Worm (Caenorhabditis elegans) whole organism, mixed stage, embryonic: Measurements from ENCODE around the gene F22H10.11.

ENCODE experiments used
- M03D4.4 ChIP-seq: sonication (generic microtip); optimal IDR thresholded peaks from 2 replicates; lab custom pipeline; 2017; ENCODE audit warnings: mild to moderate bottlenecking, missing genetic modification characterization, missing compliant biosample characterization
- bed-3 ChIP-seq: fragments of 200-800 bp; sonication (Bioruptor generic); optimal IDR thresholded peaks from 3 replicates; lab custom pipeline; 2018; ENCODE audit warnings: mild to moderate bottlenecking, missing genetic modification characterization, moderate library complexity, missing compliant biosample characterization
- blmp-1 ChIP-seq: fragments of 150-350 bp; optimal IDR thresholded peaks from 2 replicates; lab custom pipeline; 2014; ENCODE audit warnings: missing biosample characterization, missing genetic modification characterization
- ceh-39 ChIP-seq: fragments of 150-350 bp; optimal IDR thresholded peaks from 2 replicates; lab custom pipeline; 2014; ENCODE audit warnings: missing biosample characterization, missing genetic modification characterization
- ceh-43 ChIP-seq: fragments of 200-800 bp; sonication (Bioruptor generic); optimal IDR thresholded peaks from 2 replicates; lab custom pipeline; 2018; ENCODE audit warnings: mild to moderate bottlenecking, missing genetic modification characterization, moderate library complexity, missing compliant biosample characterization
- ceh-83 ChIP-seq: fragments of 200-800 bp; sonication (Bioruptor generic); optimal IDR thresholded peaks from 2 replicates; lab custom pipeline; 2018; ENCODE audit warnings: mild to moderate bottlenecking, missing genetic modification characterization, missing compliant biosample characterization
- ces-1 ChIP-seq: fragments of 150-350 bp; optimal IDR thresholded peaks from 2 replicates; lab custom pipeline; 2014; ENCODE audit warnings: missing biosample characterization, missing genetic modification reagents, missing genetic modification characterization
- cnd-1 ChIP-seq: fragments of 200-800 bp; sonication (Bioruptor generic); optimal IDR thresholded peaks from 2 replicates; lab custom pipeline; 2018; ENCODE audit warnings: mild to moderate bottlenecking, missing genetic modification characterization, missing compliant biosample characterization
- drap-1 ChIP-seq: fragments of 200-800 bp; sonication (Bioruptor generic); optimal IDR thresholded peaks from 3 replicates; lab custom pipeline; 2018; ENCODE audit warnings: mild to moderate bottlenecking, missing genetic modification characterization, missing compliant biosample characterization
- elt-1 ChIP-seq: sonication (generic microtip); optimal IDR thresholded peaks from 2 replicates; lab custom pipeline; 2017; ENCODE audit warnings: missing genetic modification characterization, mild to moderate bottlenecking, missing compliant biosample characterization, antibody characterized with exemption, moderate library complexity, borderline replicate concordance; ENCODE audit not compliant: insufficient read depth
- flh-1 ChIP-seq: fragments of 200-800 bp; sonication (Bioruptor generic); optimal IDR thresholded peaks from 2 replicates; lab custom pipeline; 2018; ENCODE audit warnings: mild to moderate bottlenecking, missing genetic modification characterization, moderate library complexity, missing compliant biosample characterization
- ham-2 ChIP-seq: fragments of 200-800 bp; sonication (Bioruptor generic); optimal IDR thresholded peaks from 2 replicates; lab custom pipeline; 2018; ENCODE audit warnings: mild to moderate bottlenecking, missing genetic modification characterization, missing compliant biosample characterization
- hlh-1 ChIP-seq: fragments of 150-350 bp; optimal IDR thresholded peaks from 2 replicates; lab custom pipeline; 2014; ENCODE audit warnings: missing biosample characterization, missing genetic modification reagents, missing genetic modification characterization
- lin-13 ChIP-seq: fragments of 150-350 bp; optimal IDR thresholded peaks from 2 replicates; lab custom pipeline; 2014; ENCODE audit warnings: missing biosample characterization, missing genetic modification characterization
- lin-32 ChIP-seq: fragments of 200-800 bp; sonication (Bioruptor generic); optimal IDR thresholded peaks from 2 replicates; lab custom pipeline; 2018; ENCODE audit warnings: mild to moderate bottlenecking, missing genetic modification characterization, missing compliant biosample characterization
- lsy-2 ChIP-seq: fragments of 150-350 bp; optimal IDR thresholded peaks from 2 replicates; lab custom pipeline; 2014; ENCODE audit warnings: missing biosample characterization, missing genetic modification characterization
- mep-1 ChIP-seq: fragments of 150-350 bp; optimal IDR thresholded peaks from 2 replicates; lab custom pipeline; 2017; ENCODE audit warnings: missing biosample characterization, missing genetic modification reagents, missing genetic modification characterization, inconsistent platforms
- mls-2 ChIP-seq: sonication (generic microtip); optimal IDR thresholded peaks from 2 replicates; lab custom pipeline; 2016; ENCODE audit warnings: mild to moderate bottlenecking, missing genetic modification characterization, moderate library complexity, missing compliant biosample characterization
- nhr-12 ChIP-seq: fragments of 150-350 bp; optimal IDR thresholded peaks from 2 replicates; lab custom pipeline; 2014; ENCODE audit warnings: missing biosample characterization, missing genetic modification characterization
- nhr-2 ChIP-seq: fragments of 150-350 bp; optimal IDR thresholded peaks from 2 replicates; lab custom pipeline; 2014; ENCODE audit warnings: missing biosample characterization, missing genetic modification characterization
- nhr-237 ChIP-seq: fragments of 150-350 bp; optimal IDR thresholded peaks from 2 replicates; lab custom pipeline; 2014; ENCODE audit warnings: missing biosample characterization, missing genetic modification characterization
- nhr-28 ChIP-seq: fragments of 150-350 bp; optimal IDR thresholded peaks from 2 replicates; lab custom pipeline; 2014; ENCODE audit warnings: missing biosample characterization, missing genetic modification characterization
- nhr-76 ChIP-seq: sonication (generic microtip); optimal IDR thresholded peaks from 2 replicates; lab custom pipeline; 2017; ENCODE audit warnings: missing biosample characterization, missing genetic modification characterization
- pha-4 ChIP-seq: fragments of 150-350 bp; optimal IDR thresholded peaks from 2 replicates; lab custom pipeline; 2018; ENCODE audit warnings: missing biosample characterization, missing genetic modification reagents, missing genetic modification characterization
- sem-2 ChIP-seq: fragments of 200-800 bp; sonication (Bioruptor generic); optimal IDR thresholded peaks from 2 replicates; lab custom pipeline; 2018; ENCODE audit warnings: mild to moderate bottlenecking, missing genetic modification characterization, missing compliant biosample characterization
- snpc-4 ChIP-seq: fragments of 150-350 bp; optimal IDR thresholded peaks from 2 replicates; lab custom pipeline; 2014; ENCODE audit warnings: missing biosample characterization, missing genetic modification characterization
- tbx-8 ChIP-seq: fragments of 200-800 bp; sonication (Bioruptor generic); optimal IDR thresholded peaks from 2 replicates; lab custom pipeline; 2018; ENCODE audit warnings: mild to moderate bottlenecking, missing genetic modification characterization, moderate library complexity, missing compliant biosample characterization
- unc-120 ChIP-seq: sonication (generic microtip); optimal IDR thresholded peaks from 2 replicates; lab custom pipeline; 2017; ENCODE audit warnings: missing genetic modification characterization, missing compliant biosample characterization; ENCODE audit not compliant: poor library complexity, severe bottlenecking
- unc-39 ChIP-seq: fragments of 150-350 bp; optimal IDR thresholded peaks from 2 replicates; lab custom pipeline; 2014; ENCODE audit warnings: missing biosample characterization, missing genetic modification characterization
- unc-62 ChIP-seq: fragments of 150-350 bp; optimal IDR thresholded peaks from 2 replicates; lab custom pipeline; 2014; ENCODE audit warnings: missing biosample characterization, missing genetic modification reagents, missing genetic modification characterization
- zip-8 ChIP-seq: fragments of 150-350 bp; optimal IDR thresholded peaks from 2 replicates; lab custom pipeline; 2014; ENCODE audit warnings: missing biosample characterization, missing genetic modification characterization
- ztf-11 ChIP-seq: fragments of 150-350 bp; optimal IDR thresholded peaks from 2 replicates; lab custom pipeline; 2014; ENCODE audit warnings: missing biosample characterization, missing genetic modification characterization

F22H10.11 gene

DNA sequence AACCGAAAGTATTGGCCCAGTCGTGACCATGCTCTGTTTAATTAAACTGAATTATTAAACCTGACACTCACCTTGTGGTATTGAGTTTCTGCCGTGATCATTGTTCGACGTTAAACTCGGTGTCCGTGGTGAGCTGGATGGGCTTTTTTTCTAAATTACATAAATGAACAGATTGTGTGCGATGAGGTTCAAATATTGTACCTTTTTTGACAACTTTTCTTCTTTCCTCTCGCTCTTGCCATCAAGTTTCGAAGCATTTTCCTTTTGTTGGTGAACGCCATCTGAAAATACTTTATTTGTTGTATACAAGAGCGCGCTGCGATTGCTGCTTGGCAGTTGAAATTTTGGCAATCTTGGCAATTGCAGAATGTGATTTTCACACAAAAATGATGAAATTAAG lies at the start of gene F22H10.11:
Gene F22H10.11, minus strand, starts transcription at position 101 of the 400 bp plus-strand sequence.
- TF ChIP-seq M03D4.4 (no peak), tbx-8 (GFP tag; lab: Kevin White, UChicago) (no peak), unc-39 (tag; lab: Kevin White, UChicago) (no peak), ztf-11 (tag; lab: Kevin White, UChicago) (no peak), unc-62 (GFP tag; lab: Kevin White, UChicago) (no peak), ceh-83 (GFP tag; lab: Kevin White, UChicago) (no peak), zip-8 (tag; lab: Kevin White, UChicago) (no peak), nhr-2 (tag; lab: Kevin White, UChicago) (no peak), nhr-28 (tag; lab: Kevin White, UChicago) (no peak), ceh-43 (GFP tag; lab: Kevin White, UChicago) (no peak), nhr-12 (no peak), lsy-2 (tag; lab: Kevin White, UChicago) (no peak)

DNA sequence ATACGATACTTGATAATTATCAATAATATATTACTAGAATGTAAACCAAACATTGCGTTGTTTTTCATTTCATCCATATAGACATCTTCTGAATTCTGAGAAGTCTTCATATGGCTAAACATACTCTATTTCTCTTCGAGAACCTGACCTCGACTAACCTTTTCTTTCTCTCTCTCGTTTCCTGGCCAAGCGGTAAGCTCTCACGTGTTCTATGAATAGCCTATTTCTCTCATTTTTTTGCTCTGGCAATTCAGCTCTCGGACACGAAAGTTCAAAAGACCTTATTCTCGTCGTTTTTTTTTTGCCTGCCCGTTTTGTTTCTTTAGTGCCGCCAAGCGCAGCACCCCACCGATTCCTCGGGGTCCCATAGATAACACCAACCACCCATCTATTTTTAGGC lies 49.6 kb upstream of the F22H10.11 start:
- no peak for TF ChIP-seq elt-1 (tag; lab: Kevin White, UChicago)
- TF ChIP-seq ham-2: no peak
- no peak for TF ChIP-seq nhr-76 (tag; lab: Kevin White, UChicago)
- TF ChIP-seq zip-8 (tag; lab: Kevin White, UChicago): no peak
- no peak for TF ChIP-seq M03D4.4
- TF ChIP-seq bed-3 (GFP tag; lab: Kevin White, UChicago): no peak
- TF ChIP-seq sem-2 (GFP tag; lab: Kevin White, UChicago): no peak
- no peak for TF ChIP-seq lin-32 (GFP tag; lab: Kevin White, UChicago)
- no peak for TF ChIP-seq unc-39 (tag; lab: Kevin White, UChicago)
- TF ChIP-seq hlh-1 (tag; lab: Kevin White, UChicago): no peak
- TF ChIP-seq ces-1 (GFP tag; lab: Kevin White, UChicago): no peak
- no peak for TF ChIP-seq mls-2 (tag; lab: Kevin White, UChicago)
- TF ChIP-seq nhr-2 (tag; lab: Kevin White, UChicago): no peak
- no peak for TF ChIP-seq nhr-28 (tag; lab: Kevin White, UChicago)
- no peak for TF ChIP-seq pha-4 (tag; lab: Kevin White, UChicago)
- TF ChIP-seq unc-62 (GFP tag; lab: Kevin White, UChicago): no peak
- no peak for TF ChIP-seq ztf-11 (tag; lab: Kevin White, UChicago)

ce11 chrX:16734970-16735369 lies 47.1 kb upstream of the F22H10.11 start:
- TF ChIP-seq ceh-43 (GFP tag; lab: Kevin White, UChicago) (no peak), mep-1 (tag; lab: Kevin White, UChicago) (no peak), M03D4.4 (no peak), unc-62 (GFP tag; lab: Kevin White, UChicago) (no peak), nhr-237 (no peak), zip-8 (tag; lab: Kevin White, UChicago) (no peak)

ce11 chrX:16733411-16733810 lies 45.6 kb upstream of the F22H10.11 start:
- no peak for TF ChIP-seq drap-1 (GFP tag; lab: Kevin White, UChicago)
- TF ChIP-seq unc-39 (tag; lab: Kevin White, UChicago): no peak
- no peak for TF ChIP-seq lin-32 (GFP tag; lab: Kevin White, UChicago)
- TF ChIP-seq ceh-43 (GFP tag; lab: Kevin White, UChicago): no peak
- no peak for TF ChIP-seq sem-2 (GFP tag; lab: Kevin White, UChicago)
- no peak for TF ChIP-seq ceh-39 (tag; lab: Kevin White, UChicago)
- no peak for TF ChIP-seq tbx-8 (GFP tag; lab: Kevin White, UChicago)
- no peak for TF ChIP-seq ham-2
- TF ChIP-seq nhr-237: no peak
- no peak for TF ChIP-seq mls-2 (tag; lab: Kevin White, UChicago)
- no peak for TF ChIP-seq mep-1 (tag; lab: Kevin White, UChicago)
- no peak for TF ChIP-seq zip-8 (tag; lab: Kevin White, UChicago)
- no peak for TF ChIP-seq bed-3 (GFP tag; lab: Kevin White, UChicago)
- TF ChIP-seq nhr-28 (tag; lab: Kevin White, UChicago): no peak
- no peak for TF ChIP-seq unc-62 (GFP tag; lab: Kevin White, UChicago)
- TF ChIP-seq lin-13 (tag; lab: Kevin White, UChicago): no peak

DNA sequence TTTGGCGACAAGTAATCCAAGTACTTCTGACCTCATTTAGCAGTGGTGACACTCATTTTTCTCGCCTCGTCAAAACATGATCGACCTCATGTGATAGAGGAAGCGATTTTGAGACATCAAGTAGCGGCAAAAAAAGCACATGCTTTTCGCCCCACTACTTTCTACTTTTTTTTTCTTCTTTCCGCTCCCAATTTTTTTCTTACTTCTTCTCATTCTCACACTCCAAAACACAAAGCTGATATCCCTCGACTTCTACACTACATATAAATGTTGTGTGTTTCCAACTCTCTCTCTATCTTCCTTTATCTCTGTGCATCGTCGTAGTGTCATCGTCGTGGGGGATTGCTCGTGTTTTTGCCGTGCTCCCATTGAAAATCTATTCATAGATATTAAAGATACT lies 44.4 kb upstream of the F22H10.11 start:
- TF ChIP-seq unc-120: no peak
- TF ChIP-seq nhr-2 (tag; lab: Kevin White, UChicago): no peak
- no peak for TF ChIP-seq blmp-1 (tag; lab: Kevin White, UChicago)
- no peak for TF ChIP-seq nhr-76 (tag; lab: Kevin White, UChicago)
- no peak for TF ChIP-seq M03D4.4
- no peak for TF ChIP-seq ceh-83 (GFP tag; lab: Kevin White, UChicago)
- TF ChIP-seq drap-1 (GFP tag; lab: Kevin White, UChicago): no peak
- TF ChIP-seq nhr-12: no peak
- TF ChIP-seq ztf-11 (tag; lab: Kevin White, UChicago): no peak
- no peak for TF ChIP-seq flh-1 (GFP tag; lab: Kevin White, UChicago)
- TF ChIP-seq lin-32 (GFP tag; lab: Kevin White, UChicago): no peak
- no peak for TF ChIP-seq snpc-4 (tag; lab: Kevin White, UChicago)
- no peak for TF ChIP-seq cnd-1 (tag; lab: Kevin White, UChicago)
- no peak for TF ChIP-seq lin-13 (tag; lab: Kevin White, UChicago)
